Worm (Caenorhabditis elegans): Measurements from ENCODE around the gene nex-4.
A peak's percentile ranks its signal among the peaks of the same experiment; 100 is the strongest.

Gene nex-4

DNA sequence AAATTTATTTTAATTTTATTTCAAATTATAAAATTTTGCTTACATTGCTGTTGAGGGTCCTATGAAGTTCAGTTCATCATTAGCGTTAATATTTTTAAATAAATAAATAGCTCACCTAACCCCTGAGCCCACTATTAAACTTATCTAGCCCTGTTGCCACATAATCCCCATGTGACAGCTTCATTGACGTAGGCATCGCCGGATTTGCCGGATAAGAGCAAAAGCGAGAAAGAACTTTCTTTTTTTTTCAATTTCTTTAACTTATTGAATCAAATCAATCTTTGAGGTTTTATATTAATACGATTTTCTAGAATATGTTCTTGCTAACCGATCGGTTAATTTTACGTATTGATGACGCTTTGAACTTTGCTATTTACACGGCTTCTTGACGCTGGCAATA is 731 bp downstream of the nex-4 start:
- TF ChIP-seq F52B5.7 (tag; optimal IDR thresholded peaks at IDR 0.05) (no peak), madf-3 (GFP tag; IDR thresholded peaks at IDR 0.05) (no peak), nhr-80 (tag; optimal IDR thresholded peaks at IDR 0.05) (no peak), D2030.7 (GFP tag; IDR thresholded peaks at IDR 0.05) (no peak), tbx-9 (tag; optimal IDR thresholded peaks at IDR 0.05; ENCODE audit: borderline replicate concordance) (no peak), madf-6 (GFP tag; IDR thresholded peaks at IDR 0.05) (no peak), F22D6.2 (tag; optimal IDR thresholded peaks at IDR 0.05) (no peak)

DNA sequence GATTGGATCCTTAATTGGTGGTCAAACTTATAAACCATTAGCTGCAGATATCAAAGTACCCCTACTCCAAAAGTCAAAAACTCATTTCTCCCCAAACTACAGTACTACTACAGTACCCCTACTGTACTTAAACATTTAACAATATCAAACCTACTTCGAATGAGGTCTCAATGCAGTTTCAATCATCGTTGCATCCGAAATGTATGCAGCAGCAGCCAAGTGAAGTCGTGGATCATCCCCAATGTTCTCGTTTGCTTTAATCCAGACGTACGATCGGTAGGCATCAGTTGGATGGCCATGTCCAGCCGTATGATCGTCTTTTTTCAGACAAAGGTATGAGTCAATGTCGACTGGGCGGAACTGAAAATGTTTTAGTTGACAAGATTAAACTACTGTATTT is 6.3 kb downstream of the nex-4 start:
- no peak for TF ChIP-seq madf-8 (GFP tag; conservative IDR thresholded peaks at IDR 0.05)
- no peak for TF ChIP-seq ceh-27 (GFP tag; optimal IDR thresholded peaks at IDR 0.05)
- TF ChIP-seq dpl-1 (GFP tag; optimal IDR thresholded peaks at IDR 0.05), result no peak
- no peak for TF ChIP-seq cebp-2 (GFP tag; IDR thresholded peaks at IDR 0.05)
- TF ChIP-seq xnd-1 (tag; optimal IDR thresholded peaks at IDR 0.05), result no peak
- TF ChIP-seq snpc-1.1 (tag; optimal IDR thresholded peaks at IDR 0.05; ENCODE audit: insufficient read depth), result no peak
- no peak for TF ChIP-seq dox-1 (GFP tag; IDR thresholded peaks at IDR 0.05)
- TF ChIP-seq Y79H2A.3 (GFP tag; conservative IDR thresholded peaks at IDR 0.05), result no peak

DNA sequence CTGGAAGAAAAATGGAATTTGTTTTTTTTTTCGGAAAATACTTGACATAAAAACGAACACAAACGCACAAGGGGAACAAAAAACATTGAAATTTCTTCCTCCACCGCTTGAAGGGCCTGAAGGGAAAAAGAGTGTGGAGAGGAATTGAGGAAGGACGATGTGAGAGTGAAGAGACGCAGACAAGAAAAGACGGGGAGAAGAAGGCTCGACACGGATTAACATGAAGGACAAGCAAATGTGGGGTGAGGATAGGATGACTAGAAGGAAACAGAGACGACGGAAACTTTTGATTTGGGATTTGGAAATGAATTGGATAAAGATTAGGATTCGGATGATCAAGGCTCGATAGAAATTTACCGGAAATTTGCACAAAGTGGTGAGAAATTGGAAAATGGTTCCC is 9.3 kb downstream of the nex-4 start:
- TF ChIP-seq lin-35 (GFP tag; optimal IDR thresholded peaks at IDR 0.05) (peak in 1 of 3 experiments; percentile 11), hmg-1.2 (GFP tag; IDR thresholded peaks at IDR 0.05) (peak; percentile 40; the same call in 1 of the 2 replicates), ztf-18 (tag; optimal IDR thresholded peaks at IDR 0.05) (no peak)

DNA sequence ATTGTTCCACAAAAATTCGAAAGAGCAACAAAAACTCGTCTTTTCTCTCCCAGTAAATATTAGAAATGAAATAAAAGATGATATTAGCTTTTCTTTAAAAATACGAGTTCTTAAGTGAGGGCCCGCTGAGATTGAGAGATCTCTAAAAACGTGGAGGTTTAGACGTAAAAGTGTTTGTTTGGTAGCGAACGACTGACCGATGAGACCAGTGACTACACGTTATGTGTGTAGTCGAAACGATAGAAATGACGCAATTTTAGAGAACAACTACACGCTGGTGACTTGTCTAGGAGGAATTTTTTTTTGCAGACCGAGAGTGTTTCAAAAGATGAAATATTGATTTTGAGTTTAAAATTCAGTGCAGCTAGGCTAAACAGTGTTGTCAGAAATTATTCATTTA is 11.5 kb downstream of the nex-4 start, which contains the start of gene C37H5.13:
TSS of gene C37H5.13 (minus strand) at position 229 of the 400 bp plus-strand sequence.
- peak; percentile 22 for TF ChIP-seq nhr-80 (tag; optimal IDR thresholded peaks at IDR 0.05)
- peak; percentile 11 for TF ChIP-seq pha-4 (tag; optimal IDR thresholded peaks at IDR 0.05)
- no peak for TF ChIP-seq F49E8.2 (tag; optimal IDR thresholded peaks at IDR 0.05; ENCODE audit: insufficient read depth)
- no peak for TF ChIP-seq hlh-12 (tag; optimal IDR thresholded peaks at IDR 0.05)
- TF ChIP-seq bed-2 (GFP tag; IDR thresholded peaks at IDR 0.05), result no peak
- no peak for TF ChIP-seq ceh-58 (GFP tag; IDR thresholded peaks at IDR 0.05)
- no peak for TF ChIP-seq ztf-18 (tag; optimal IDR thresholded peaks at IDR 0.05)
- no peak for TF ChIP-seq F39B2.1 (GFP tag; IDR thresholded peaks at IDR 0.05)
- TF ChIP-seq repo-1 (tag; optimal IDR thresholded peaks at IDR 0.05), result no peak
- TF ChIP-seq tbp1 (GFP tag; optimal IDR thresholded peaks at IDR 0.05), result no peak
- no peak for TF ChIP-seq ztf-26 (tag; optimal IDR thresholded peaks at IDR 0.05)
- TF ChIP-seq hsf-1 (GFP tag; IDR thresholded peaks at IDR 0.05), result no peak
- TF ChIP-seq mes-4 (tag; optimal IDR thresholded peaks at IDR 0.05), result no peak
- TF ChIP-seq mcd-1 (GFP tag; IDR thresholded peaks at IDR 0.05), result no peak
- no peak for TF ChIP-seq hmg-20 (GFP tag; IDR thresholded peaks at IDR 0.05)

- no peak for TF ChIP-seq chd-7 (tag; optimal IDR thresholded peaks at IDR 0.05)
- no peak for TF ChIP-seq T07F8.4 (tag; optimal IDR thresholded peaks at IDR 0.05)
- no peak for TF ChIP-seq madf-6 (GFP tag; IDR thresholded peaks at IDR 0.05)
- no peak for TF ChIP-seq madf-8 (GFP tag; conservative IDR thresholded peaks at IDR 0.05)
- TF ChIP-seq let-607 (tag; optimal IDR thresholded peaks at IDR 0.05), result no peak
- TF ChIP-seq sdz-38 (tag; optimal IDR thresholded peaks at IDR 0.05), result no peak
- no peak for TF ChIP-seq egrh-3 (GFP tag; IDR thresholded peaks at IDR 0.05)
- no peak for TF ChIP-seq mxl-1 (tag; optimal IDR thresholded peaks at IDR 0.05)
- no peak for TF ChIP-seq nhr-27 (tag; optimal IDR thresholded peaks at IDR 0.05)
Observed at ce11 chrV:4864330-4864729, 13.1 kb downstream of the nex-4 start.

Measured in whole organism, young adult.